Fruit fly (Drosophila melanogaster) whole organism, embryonic: ENCODE measurements around the gene kek6.

Source experiments
- Abd-B ChIP-seq: fragments of 200-800 bp; sonication (Bioruptor generic); optimal IDR thresholded peaks from 2 replicates; lab custom pipeline; 2018; ENCODE audit warnings: missing biosample characterization, mild to moderate bottlenecking, missing genetic modification characterization, moderate library complexity
- Ada2b ChIP-seq: fragments of 200-800 bp; sonication (Bioruptor generic); IDR thresholded peaks from 2 replicates; pipeline ENCODE4 v1.3.6; 2022; ENCODE audit warnings: missing biosample characterization, missing genetic modification characterization
- Atf-2 ChIP-seq: fragments of 200-800 bp; sonication (Bioruptor generic); optimal IDR thresholded peaks from 2 replicates; lab custom pipeline; 2016; ENCODE audit warnings: missing biosample characterization, missing genetic modification characterization
- CG10209 ChIP-seq: fragments of 200-800 bp; sonication (Bioruptor generic); optimal IDR thresholded peaks from 3 replicates; lab custom pipeline; 2017; ENCODE audit warnings: missing biosample characterization, mild to moderate bottlenecking, missing genetic modification characterization, missing genetic modification reagents
- CG12155 ChIP-seq: fragments of 200-800 bp; sonication (Bioruptor generic); optimal IDR thresholded peaks from 3 replicates; lab custom pipeline; 2016; ENCODE audit warnings: missing biosample characterization, missing genetic modification characterization
- CG15269 ChIP-seq: fragments of 200-800 bp; sonication (Bioruptor generic); optimal IDR thresholded peaks from 2 replicates; lab custom pipeline; 2018; ENCODE audit warnings: missing biosample characterization, mild to moderate bottlenecking, missing genetic modification characterization, moderate library complexity
- CG15696 ChIP-seq: fragments of 200-800 bp; sonication (Bioruptor generic); optimal IDR thresholded peaks from 2 replicates; lab custom pipeline; 2019; ENCODE audit warnings: missing biosample characterization, mild to moderate bottlenecking, missing genetic modification characterization, moderate library complexity
- CG18011 ChIP-seq: fragments of 200-800 bp; sonication (Bioruptor generic); optimal IDR thresholded peaks from 2 replicates; lab custom pipeline; 2017; ENCODE audit warnings: missing biosample characterization, missing genetic modification characterization, mild to moderate bottlenecking, moderate library complexity, missing genotype
- CG31365 ChIP-seq: fragments of 200-800 bp; sonication (Bioruptor generic); optimal IDR thresholded peaks from 2 replicates; lab custom pipeline; 2018; ENCODE audit warnings: missing biosample characterization, mild to moderate bottlenecking, missing genetic modification characterization
- CG31388 ChIP-seq: fragments of 200-800 bp; sonication (Bioruptor generic); optimal IDR thresholded peaks from 2 replicates; lab custom pipeline; 2016; ENCODE audit warnings: missing biosample characterization, missing genetic modification characterization
- CG32532 ChIP-seq: fragments of 200-800 bp; sonication (Bioruptor generic); IDR thresholded peaks from 2 replicates; pipeline ENCODE4 v1.3.6; 2022; ENCODE audit warnings: missing biosample characterization, missing genetic modification characterization
- CG32767 ChIP-seq: fragments of 200-800 bp; sonication (Bioruptor generic); IDR thresholded peaks from 2 replicates; pipeline ENCODE4 v1.3.6; 2022; ENCODE audit warnings: missing biosample characterization, missing genetic modification characterization
- CG33557 ChIP-seq: fragments of 200-800 bp; sonication (Bioruptor generic); optimal IDR thresholded peaks from 2 replicates; lab custom pipeline; 2019; ENCODE audit warnings: missing biosample characterization, mild to moderate bottlenecking, missing genetic modification characterization, moderate library complexity
- CG34376 ChIP-seq: fragments of 200-800 bp; sonication (Bioruptor generic); optimal IDR thresholded peaks from 2 replicates; lab custom pipeline; 2018; ENCODE audit warnings: missing biosample characterization, mild to moderate bottlenecking, missing genetic modification characterization
- CG4424 ChIP-seq: fragments of 200-800 bp; sonication (Bioruptor generic); optimal IDR thresholded peaks from 3 replicates; lab custom pipeline; 2016; ENCODE audit warnings: missing biosample characterization, missing genetic modification characterization
- CG4707 ChIP-seq: fragments of 200-800 bp; sonication (Bioruptor generic); optimal IDR thresholded peaks from 2 replicates; lab custom pipeline; 2018; ENCODE audit warnings: missing biosample characterization, mild to moderate bottlenecking, missing genetic modification characterization, moderate library complexity
- CG8290 ChIP-seq, 3 experiments: fragments of 200-800 bp; sonication (Bioruptor generic); optimal IDR thresholded peaks; 2 replicates each; lab custom pipeline; 2016 to 2019; ENCODE audit warnings: missing biosample characterization in 3 of 3, missing genetic modification characterization in 3 of 3, mild to moderate bottlenecking in 2 of 3, moderate library complexity in 1 of 3
- CG8388 ChIP-seq: fragments of 200-800 bp; sonication (Bioruptor generic); optimal IDR thresholded peaks from 2 replicates; lab custom pipeline; 2019; ENCODE audit warnings: missing biosample characterization, mild to moderate bottlenecking, missing genetic modification characterization, moderate library complexity
- CG8478 ChIP-seq: fragments of >200 bp; optimal IDR thresholded peaks from 2 replicates; lab custom pipeline; 2018
- CG8924 ChIP-seq: fragments of 200-800 bp; optimal IDR thresholded peaks from 3 replicates; lab custom pipeline; 2019; ENCODE audit warnings: missing biosample characterization, mild to moderate bottlenecking, missing genetic modification characterization, moderate library complexity
- D19A ChIP-seq: fragments of 200-800 bp; optimal IDR thresholded peaks from 3 replicates; lab custom pipeline; 2019; ENCODE audit warnings: missing biosample characterization, mild to moderate bottlenecking, missing genetic modification characterization, moderate library complexity
- Dek ChIP-seq: fragments of 200-800 bp; sonication (Bioruptor generic); optimal IDR thresholded peaks from 3 replicates; lab custom pipeline; 2019; ENCODE audit warnings: missing biosample characterization, mild to moderate bottlenecking, missing genetic modification characterization, moderate library complexity
- Fer3 ChIP-seq: fragments of 200-800 bp; sonication (Bioruptor generic); optimal IDR thresholded peaks from 2 replicates; lab custom pipeline; 2018; ENCODE audit warnings: missing biosample characterization, mild to moderate bottlenecking, missing genetic modification characterization, moderate library complexity
- H15 ChIP-seq: fragments of 200-800 bp; sonication (Bioruptor generic); IDR thresholded peaks from 3 replicates; pipeline ENCODE4 v1.3.6; 2022; ENCODE audit warnings: missing biosample characterization, missing genetic modification characterization
- HLH54F ChIP-seq: fragments of 200-800 bp; sonication (Bioruptor generic); optimal IDR thresholded peaks from 3 replicates; lab custom pipeline; 2016; ENCODE audit warnings: missing biosample characterization, missing genetic modification characterization
- HLHmδ ChIP-seq: fragments of 200-800 bp; sonication (Bioruptor generic); optimal IDR thresholded peaks from 2 replicates; lab custom pipeline; 2018; ENCODE audit warnings: missing biosample characterization, mild to moderate bottlenecking, missing genetic modification characterization, moderate library complexity
- Hey ChIP-seq: fragments of 200-800 bp; sonication (Bioruptor generic); optimal IDR thresholded peaks from 3 replicates; lab custom pipeline; 2018; ENCODE audit warnings: missing biosample characterization, mild to moderate bottlenecking, missing genetic modification characterization
- Hmr ChIP-seq: fragments of 200-800 bp; sonication (Bioruptor generic); optimal IDR thresholded peaks from 3 replicates; lab custom pipeline; 2017; ENCODE audit warnings: mild to moderate bottlenecking, missing biosample characterization, missing genetic modification reagents, missing genetic modification characterization
- Hr3 ChIP-seq: fragments of 200-800 bp; sonication (Bioruptor generic); optimal IDR thresholded peaks from 3 replicates; lab custom pipeline; 2016; ENCODE audit warnings: missing biosample characterization, missing genetic modification characterization
- Mes4 ChIP-seq: fragments of 200-800 bp; sonication (Bioruptor generic); optimal IDR thresholded peaks from 2 replicates; lab custom pipeline; 2016; ENCODE audit warnings: missing biosample characterization, missing genetic modification characterization
- Myb ChIP-seq: fragments of 200-800 bp; sonication (Bioruptor generic); optimal IDR thresholded peaks from 2 replicates; lab custom pipeline; 2016; ENCODE audit warnings: missing biosample characterization, missing genetic modification characterization
- NC2α ChIP-seq: fragments of 200-800 bp; sonication (Bioruptor generic); optimal IDR thresholded peaks from 2 replicates; lab custom pipeline; 2016; ENCODE audit warnings: missing biosample characterization, missing genetic modification characterization
- Nf-YB ChIP-seq: fragments of 200-800 bp; sonication (Bioruptor generic); optimal IDR thresholded peaks from 3 replicates; lab custom pipeline; 2019; ENCODE audit warnings: missing biosample characterization, mild to moderate bottlenecking, missing genetic modification characterization, moderate library complexity
- Sin3A ChIP-seq: fragments of >200 bp; optimal IDR thresholded peaks from 2 replicates; lab custom pipeline; 2018
- Xbp1 ChIP-seq: fragments of 200-800 bp; sonication (Bioruptor generic); optimal IDR thresholded peaks from 3 replicates; lab custom pipeline; 2016; ENCODE audit warnings: missing biosample characterization, mild to moderate bottlenecking, missing genetic modification characterization
- bowl ChIP-seq: fragments of 200-800 bp; sonication (Bioruptor generic); IDR thresholded peaks from 2 replicates; pipeline ENCODE4 v1.3.6; 2022; ENCODE audit warnings: missing biosample characterization, missing genetic modification characterization
- bsh ChIP-seq, 2 experiments: fragments of 200-800 bp; sonication (Bioruptor generic); optimal IDR thresholded peaks; 2 replicates each; lab custom pipeline; 2017 to 2018; ENCODE audit warnings: mild to moderate bottlenecking in 2 of 2, missing biosample characterization in 2 of 2, missing genetic modification characterization in 2 of 2, moderate library complexity in 1 of 2
- cas ChIP-seq: fragments of 200-800 bp; sonication (Bioruptor generic); IDR thresholded peaks from 2 replicates; pipeline ENCODE4 v1.3.6; 2022; ENCODE audit warnings: missing biosample characterization, missing genetic modification characterization
- ci ChIP-seq: fragments of 200-800 bp; sonication (Bioruptor generic); IDR thresholded peaks from 3 replicates; pipeline ENCODE4 v1.3.6; 2022; ENCODE audit warnings: missing biosample characterization, missing genetic modification characterization
- croc ChIP-seq: fragments of 200-800 bp; sonication (Bioruptor generic); conservative IDR thresholded peaks from 3 replicates; pipeline ENCODE4 v1.3.6; 2022; ENCODE audit warnings: missing biosample characterization, missing genetic modification characterization
- dysf ChIP-seq: fragments of 200-800 bp; sonication (Bioruptor generic); IDR thresholded peaks from 3 replicates; pipeline ENCODE4 v1.3.6; 2022; ENCODE audit warnings: missing biosample characterization, missing genetic modification characterization
- grau ChIP-seq: fragments of 200-800 bp; optimal IDR thresholded peaks from 3 replicates; lab custom pipeline; 2019; ENCODE audit warnings: missing biosample characterization, mild to moderate bottlenecking, missing genetic modification characterization, moderate library complexity
- grn ChIP-seq: fragments of 200-800 bp; sonication (Bioruptor generic); optimal IDR thresholded peaks from 3 replicates; lab custom pipeline; 2017; ENCODE audit warnings: missing biosample characterization, missing genetic modification characterization
- ham ChIP-seq: fragments of 200-800 bp; sonication (Bioruptor generic); IDR thresholded peaks from 2 replicates; pipeline ENCODE4 v1.3.6; 2022; ENCODE audit warnings: missing biosample characterization, missing genetic modification characterization
- jigr1 ChIP-seq: fragments of 200-800 bp; sonication (Bioruptor generic); IDR thresholded peaks from 3 replicates; pipeline ENCODE4 v1.3.6; 2022; ENCODE audit warnings: missing biosample characterization, missing genetic modification characterization
- lola ChIP-seq, 3 experiments: fragments of >200 bp in 2 of 3; fragments of 200-800 bp in 1 of 3; sonication (Bioruptor generic) in 1 of 3; optimal IDR thresholded peaks; 2 replicates each; lab custom pipeline; 2017 to 2019; ENCODE audit warnings: missing biosample characterization in 3 of 3, missing genetic modification characterization in 3 of 3, mild to moderate bottlenecking in 1 of 3, moderate library complexity in 1 of 3
- luna ChIP-seq: fragments of 200-800 bp; sonication (Bioruptor generic); optimal IDR thresholded peaks from 2 replicates; lab custom pipeline; 2016; ENCODE audit warnings: missing biosample characterization, missing genetic modification characterization
- pfk ChIP-seq: fragments of 200-800 bp; sonication (Bioruptor generic); optimal IDR thresholded peaks from 2 replicates; lab custom pipeline; 2018; ENCODE audit warnings: missing biosample characterization, mild to moderate bottlenecking, missing genetic modification characterization, moderate library complexity
- salm ChIP-seq: fragments of 200-800 bp; sonication (Bioruptor generic); optimal IDR thresholded peaks from 2 replicates; lab custom pipeline; 2018; ENCODE audit warnings: missing biosample characterization, mild to moderate bottlenecking, missing genetic modification characterization
- sima ChIP-seq: fragments of 200-800 bp; sonication (Bioruptor generic); optimal IDR thresholded peaks from 2 replicates; lab custom pipeline; 2016; ENCODE audit warnings: missing biosample characterization, missing genetic modification characterization

Gene kek6

DNA sequence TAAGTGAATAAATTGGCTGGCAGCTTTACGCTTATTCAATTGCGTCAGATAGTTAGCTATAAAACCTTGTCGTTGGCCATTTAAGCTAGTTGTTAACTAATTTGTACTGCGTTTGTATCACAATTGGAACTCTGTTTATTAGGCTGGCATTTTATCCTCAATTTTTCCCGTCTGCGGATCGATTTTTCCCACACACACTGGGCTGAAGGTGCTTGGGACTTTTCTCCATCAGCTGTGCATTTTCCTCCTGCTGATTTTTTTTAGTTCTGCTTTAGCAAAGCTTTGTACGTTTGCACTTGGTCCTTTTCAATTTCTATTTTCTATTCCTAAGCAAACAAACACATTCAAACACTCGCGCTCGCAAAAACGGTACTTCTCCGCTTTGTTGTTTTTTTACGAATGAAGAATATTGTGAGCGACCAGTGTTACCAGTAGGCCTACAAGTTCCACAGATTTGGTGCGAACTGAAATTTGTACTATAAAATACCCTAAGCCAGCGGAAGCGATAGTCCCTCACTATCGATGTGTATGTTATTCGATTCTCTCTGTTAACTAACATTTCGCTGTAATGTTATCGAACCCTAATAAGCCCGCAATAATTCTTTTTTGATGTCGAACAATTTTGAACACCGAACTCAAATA, 12.4 kb upstream of the kek6 start (continued):
- TF ChIP-seq CG31388 (GFP tag; lab: Kevin White, UChicago) (no peak), HLHmδ (GFP tag; lab: Kevin White, UChicago) (no peak), CG15696 (tag; lab: Kevin White, UChicago) (peak; percentile 5), Fer3 (tag; lab: Kevin White, UChicago) (peak; percentile 55), CG8478 (lab: Kevin White, UChicago) (no peak), Abd-B (GFP tag; lab: Kevin White, UChicago) (no peak), jigr1 (no peak), croc (no peak), Sin3A (lab: Kevin White, UChicago) (peak; percentile 23), HLH54F (peak; percentile 11), CG15269 (peak; percentile 50), CG8924 (tag; lab: Kevin White, UChicago) (peak; percentile 43), cas (GFP tag; lab: Robert Waterston, UW) (no peak), Hmr (GFP tag; lab: Kevin White, UChicago) (peak; percentile 73), Myb (GFP tag; lab: Kevin White, UChicago) (peak; percentile 20), luna (no peak), Hey (no peak), H15 (GFP tag; lab: Robert Waterston, UW) (no peak), CG18011 (GFP tag; lab: Kevin White, UChicago) (no peak), CG33557 (GFP tag; lab: Kevin White, UChicago) (peak; percentile 16), salm (peak; percentile 17), dysf (no peak), ci (GFP tag; lab: Robert Waterston, UW) (no peak), grn (GFP tag; lab: Kevin White, UChicago) (no peak), CG4707 (peak; percentile 46), CG8290 (GFP tag; optimal IDR thresholded peaks at IDR 0.05; lab: Kevin White, UChicago) (no peak), CG8290 (tag; optimal IDR thresholded peaks at IDR 0.05; lab: Kevin White, UChicago) (peak in 1 of 2 experiments; percentile 75), CG31365 (no peak), Dek (no peak), sima (GFP tag; lab: Kevin White, UChicago) (no peak), CG32532 (no peak), Atf-2 (peak; percentile 10), Ada2b (GFP tag; lab: Robert Waterston, UW) (no peak), CG4424 (GFP tag; lab: Kevin White, UChicago) (peak; percentile 1), Nf-YB (GFP tag; lab: Kevin White, UChicago) (peak; percentile 4), grau (peak; percentile 59), ham (GFP tag; lab: Robert Waterston, UW) (no peak), CG12155 (GFP tag; lab: Kevin White, UChicago) (peak; percentile 18), pfk (GFP tag; lab: Kevin White, UChicago) (peak; percentile 80), D19A (peak; percentile 38), lola (GFP tag; optimal IDR thresholded peaks at IDR 0.05; lab: Kevin White, UChicago) (no peak), CG34376 (GFP tag; lab: Kevin White, UChicago) (peak; percentile 70), CG10209 (GFP tag; lab: Kevin White, UChicago) (peak; percentile 31), bowl (GFP tag; lab: Robert Waterston, UW) (no peak), Mes4 (GFP tag; lab: Kevin White, UChicago) (peak; percentile 17), NC2α (GFP tag; lab: Kevin White, UChicago) (no peak), Hr3 (GFP tag; lab: Kevin White, UChicago) (no peak), CG32767 (GFP tag; lab: Robert Waterston, UW) (no peak), CG8388 (no peak), bsh (GFP tag; optimal IDR thresholded peaks at IDR 0.05; lab: Kevin White, UChicago) (peak in 1 of 2 experiments; percentile 18), Xbp1 (GFP tag; lab: Kevin White, UChicago) (peak; percentile 15)
